Worm (Caenorhabditis elegans) whole organism, young adult: ENCODE results near the gene gcsh-1.

ENCODE experiments used
- B0019.2 ChIP-seq: fragments of 200-800 bp; sonication (Bioruptor generic); conservative IDR thresholded peaks from 2 replicates; pipeline ENCODE4 v1.3.6; 2022; ENCODE audit warnings: missing genetic modification reagents, missing genetic modification characterization, missing compliant biosample characterization
- C06A6.2 ChIP-seq: fragments of 200-800 bp; sonication (Bioruptor generic); conservative IDR thresholded peaks from 2 replicates; pipeline ENCODE4 v1.3.6; 2022; ENCODE audit warnings: missing genetic modification characterization, missing compliant biosample characterization
- C17E4.6 ChIP-seq: fragments of 200-800 bp; sonication (Bioruptor generic); IDR thresholded peaks from 2 replicates; pipeline ENCODE4 v1.3.6; 2022; ENCODE audit warnings: missing genetic modification reagents, missing genetic modification characterization, missing compliant biosample characterization
- F10E7.11 ChIP-seq: sonication (generic microtip); optimal IDR thresholded peaks from 2 replicates; lab custom pipeline; 2017; ENCODE audit warnings: mild to moderate bottlenecking, missing genetic modification characterization, moderate library complexity, missing compliant biosample characterization
- F37B4.10 ChIP-seq: fragments of 200-800 bp; sonication (Bioruptor generic); IDR thresholded peaks from 2 replicates; pipeline ENCODE4 v1.3.6; 2022; ENCODE audit warnings: missing genetic modification characterization, missing compliant biosample characterization
- F39B2.1 ChIP-seq: fragments of 200-800 bp; sonication (Bioruptor generic); IDR thresholded peaks from 2 replicates; pipeline ENCODE4 v1.3.6; 2022; ENCODE audit warnings: missing genetic modification reagents, missing genetic modification characterization, missing compliant biosample characterization
- F57C9.4 ChIP-seq: sonication (generic microtip); optimal IDR thresholded peaks from 2 replicates; lab custom pipeline; 2017; ENCODE audit warnings: mild to moderate bottlenecking, missing genetic modification characterization, missing compliant biosample characterization
- K11D2.4 ChIP-seq: fragments of 200-800 bp; sonication (Bioruptor generic); IDR thresholded peaks from 2 replicates; pipeline ENCODE4 v1.3.6; 2022; ENCODE audit warnings: missing genetic modification reagents, missing genetic modification characterization, missing compliant biosample characterization
- K12H6.12 ChIP-seq: fragments of 200-800 bp; sonication (Bioruptor generic); optimal IDR thresholded peaks from 2 replicates; lab custom pipeline; 2018; ENCODE audit warnings: mild to moderate bottlenecking, missing genetic modification characterization, missing compliant biosample characterization
- Y56A3A.18 ChIP-seq: fragments of 200-800 bp; sonication (Bioruptor generic); IDR thresholded peaks from 2 replicates; pipeline ENCODE4 v1.3.6; 2022; ENCODE audit warnings: missing genetic modification reagents, missing genetic modification characterization, missing compliant biosample characterization
- ama-1 ChIP-seq, 3 experiments: fragments of 150-350 bp in 1 of 3; sonication (generic microtip) in 2 of 3; optimal IDR thresholded peaks; 2 replicates each; lab custom pipeline; 2014 to 2018; ENCODE audit warnings: missing biosample characterization in 2 of 3, missing genetic modification characterization in 2 of 3, missing genetic modification reagents in 2 of 3
- atf-7 ChIP-seq: sonication (generic microtip); optimal IDR thresholded peaks from 2 replicates; lab custom pipeline; 2017; ENCODE audit warnings: mild to moderate bottlenecking, missing genetic modification characterization, missing compliant biosample characterization
- attf-5 ChIP-seq: fragments of 200-800 bp; sonication (Bioruptor generic); optimal IDR thresholded peaks from 2 replicates; lab custom pipeline; 2018; ENCODE audit warnings: mild to moderate bottlenecking, missing genetic modification characterization, missing compliant biosample characterization
- cebp-1 ChIP-seq, 2 experiments: fragments of 200-800 bp in 1 of 2; sonication (Bioruptor generic) in 1 of 2; sonication (generic microtip) in 1 of 2; IDR thresholded peaks in 1 of 2; optimal IDR thresholded peaks in 1 of 2; 2 replicates each; pipeline versions ENCODE4 v1.3.6 to Lab custom; 2017 to 2022; ENCODE audit warnings: missing compliant biosample characterization in 2 of 2, missing genetic modification characterization in 2 of 2, mild to moderate bottlenecking in 1 of 2, missing genetic modification reagents in 1 of 2, moderate library complexity in 1 of 2
- cebp-2 ChIP-seq: fragments of 200-800 bp; sonication (Bioruptor generic); IDR thresholded peaks from 2 replicates; pipeline ENCODE4 v1.3.6; 2022; ENCODE audit warnings: missing genetic modification characterization, missing compliant biosample characterization
- ceh-27 ChIP-seq: fragments of 200-800 bp; sonication (Bioruptor generic); optimal IDR thresholded peaks from 2 replicates; lab custom pipeline; 2018; ENCODE audit warnings: mild to moderate bottlenecking, missing genetic modification characterization, moderate library complexity, missing compliant biosample characterization
- ceh-58 ChIP-seq: fragments of 200-800 bp; sonication (Bioruptor generic); IDR thresholded peaks from 2 replicates; pipeline ENCODE4 v1.3.6; 2022; ENCODE audit warnings: missing genetic modification characterization, missing compliant biosample characterization
- chd-7 ChIP-seq: sonication (generic microtip); optimal IDR thresholded peaks from 2 replicates; lab custom pipeline; 2016; ENCODE audit warnings: mild to moderate bottlenecking, missing genetic modification characterization, moderate library complexity, missing compliant biosample characterization
- dox-1 ChIP-seq: fragments of 200-800 bp; sonication (Bioruptor generic); IDR thresholded peaks from 2 replicates; pipeline ENCODE4 v1.3.6; 2022; ENCODE audit warnings: missing genetic modification reagents, missing genetic modification characterization, missing compliant biosample characterization
- egrh-3 ChIP-seq: fragments of 200-800 bp; sonication (Bioruptor generic); IDR thresholded peaks from 2 replicates; pipeline ENCODE4 v1.3.6; 2022; ENCODE audit warnings: missing genetic modification reagents, missing genetic modification characterization, missing compliant biosample characterization
- ekl-4 ChIP-seq: fragments of 200-800 bp; sonication (Bioruptor generic); IDR thresholded peaks from 2 replicates; pipeline ENCODE4 v1.3.6; 2022; ENCODE audit warnings: missing genetic modification reagents, missing genetic modification characterization, missing compliant biosample characterization
- fkh-3 ChIP-seq: sonication (generic microtip); optimal IDR thresholded peaks from 2 replicates; lab custom pipeline; 2016; ENCODE audit warnings: mild to moderate bottlenecking, missing genetic modification characterization, missing compliant biosample characterization
- lag-1 ChIP-seq: fragments of 200-800 bp; sonication (Bioruptor generic); IDR thresholded peaks from 2 replicates; pipeline ENCODE4 v1.3.6; 2022; ENCODE audit warnings: missing genetic modification reagents, missing genetic modification characterization, missing compliant biosample characterization
- let-526 ChIP-seq: fragments of 200-800 bp; sonication (Bioruptor generic); IDR thresholded peaks from 2 replicates; pipeline ENCODE4 v1.3.6; 2022; ENCODE audit warnings: missing genetic modification reagents, missing genetic modification characterization, missing compliant biosample characterization
- let-607 ChIP-seq, 2 experiments: fragments of 200-800 bp in 1 of 2; sonication (Bioruptor generic) in 1 of 2; sonication (generic microtip) in 1 of 2; optimal IDR thresholded peaks; 2 replicates each; lab custom pipeline; 2016 to 2018; ENCODE audit warnings: mild to moderate bottlenecking in 2 of 2, missing compliant biosample characterization in 2 of 2, missing genetic modification characterization in 2 of 2, moderate library complexity in 2 of 2, missing genotype in 1 of 2
- lin-26 ChIP-seq: fragments of 200-800 bp; sonication (Bioruptor generic); IDR thresholded peaks from 2 replicates; pipeline ENCODE4 v1.3.6; 2022; ENCODE audit warnings: missing genetic modification reagents, missing genetic modification characterization, missing compliant biosample characterization
- lin-54 ChIP-seq: fragments of 200-800 bp; sonication (Bioruptor generic); optimal IDR thresholded peaks from 2 replicates; lab custom pipeline; 2018; ENCODE audit warnings: mild to moderate bottlenecking, missing genetic modification characterization, missing compliant biosample characterization
- lsl-1 ChIP-seq: fragments of 200-800 bp; sonication (Bioruptor generic); optimal IDR thresholded peaks from 2 replicates; lab custom pipeline; 2018; ENCODE audit warnings: mild to moderate bottlenecking, missing genetic modification characterization, moderate library complexity, missing compliant biosample characterization
- mcd-1 ChIP-seq: fragments of 200-800 bp; sonication (Bioruptor generic); IDR thresholded peaks from 2 replicates; pipeline ENCODE4 v1.3.6; 2022; ENCODE audit warnings: missing genetic modification reagents, missing genetic modification characterization, missing compliant biosample characterization
- nhr-80 ChIP-seq: sonication (generic microtip); optimal IDR thresholded peaks from 2 replicates; lab custom pipeline; 2016; ENCODE audit warnings: missing genetic modification characterization, missing compliant biosample characterization
- nhr-90 ChIP-seq: sonication (generic microtip); optimal IDR thresholded peaks from 2 replicates; lab custom pipeline; 2016; ENCODE audit warnings: missing genotype, mild to moderate bottlenecking, missing genetic modification characterization, missing compliant biosample characterization
- pha-4 ChIP-seq: fragments of 150-350 bp; sonication (generic microtip); optimal IDR thresholded peaks from 2 replicates; lab custom pipeline; 2014; ENCODE audit warnings: missing biosample characterization, missing genetic modification reagents, missing genetic modification characterization
- rcor-1 ChIP-seq: fragments of 200-800 bp; sonication (Bioruptor generic); IDR thresholded peaks from 2 replicates; pipeline ENCODE4 v1.3.6; 2022; ENCODE audit warnings: missing genetic modification reagents, missing genetic modification characterization, missing compliant biosample characterization
- rec-8 ChIP-seq, 2 experiments: sonication (generic microtip); optimal IDR thresholded peaks; 2 replicates each; lab custom pipeline; 2016; ENCODE audit warnings: mild to moderate bottlenecking in 2 of 2, missing genetic modification characterization in 2 of 2, missing genetic modification reagents in 2 of 2, missing genotype in 2 of 2, missing biosample characterization in 1 of 2, missing compliant biosample characterization in 1 of 2, moderate library complexity in 1 of 2
- rpc-1 ChIP-seq, 2 experiments: fragments of 150-350 bp in 1 of 2; sonication (generic microtip) in 1 of 2; optimal IDR thresholded peaks; 2 replicates each; lab custom pipeline; 2014 to 2018; ENCODE audit warnings: missing biosample characterization in 1 of 2, missing genetic modification characterization in 1 of 2, missing genetic modification reagents in 1 of 2, missing genotype in 1 of 2
- snpc-1.3 ChIP-seq: sonication (generic microtip); optimal IDR thresholded peaks from 2 replicates; lab custom pipeline; 2017; ENCODE audit warnings: missing genetic modification characterization, mild to moderate bottlenecking, missing compliant biosample characterization, antibody characterized with exemption, moderate library complexity, missing genotype, missing genetic modification reagents; ENCODE audit not compliant: insufficient read depth
- tbp1 ChIP-seq: fragments of 200-800 bp; sonication (Bioruptor generic); optimal IDR thresholded peaks from 2 replicates; lab custom pipeline; 2018; ENCODE audit warnings: mild to moderate bottlenecking, missing genetic modification characterization, missing compliant biosample characterization
- tbx-9 ChIP-seq: sonication (generic microtip); optimal IDR thresholded peaks from 2 replicates; lab custom pipeline; 2016; ENCODE audit warnings: borderline replicate concordance, missing genetic modification characterization, inconsistent platforms, missing compliant biosample characterization
- unc-130 ChIP-seq: sonication (generic microtip); optimal IDR thresholded peaks from 2 replicates; lab custom pipeline; 2016; ENCODE audit warnings: missing genetic modification reagents, missing genetic modification characterization, missing compliant biosample characterization
- unc-62 ChIP-seq: fragments of 150-350 bp; optimal IDR thresholded peaks from 2 replicates; lab custom pipeline; 2014; ENCODE audit warnings: missing biosample characterization, missing genetic modification reagents, missing genetic modification characterization
- xnd-1 ChIP-seq: sonication (generic microtip); optimal IDR thresholded peaks from 2 replicates; lab custom pipeline; 2016; ENCODE audit warnings: missing genotype, missing genetic modification reagents, missing genetic modification characterization, missing compliant biosample characterization
- zfh-2 ChIP-seq: fragments of 200-800 bp; sonication (Bioruptor generic); conservative IDR thresholded peaks from 2 replicates; pipeline ENCODE4 v1.3.6; 2022; ENCODE audit warnings: missing genetic modification reagents, missing genetic modification characterization, missing compliant biosample characterization
- zim-3 ChIP-seq: sonication (generic microtip); optimal IDR thresholded peaks from 2 replicates; lab custom pipeline; 2017; ENCODE audit warnings: mild to moderate bottlenecking, missing genetic modification characterization, moderate library complexity, missing compliant biosample characterization
- ztf-18 ChIP-seq: sonication (generic microtip); optimal IDR thresholded peaks from 2 replicates; lab custom pipeline; 2016; ENCODE audit warnings: missing genotype, mild to moderate bottlenecking, missing genetic modification characterization, missing compliant biosample characterization
- ztf-28 ChIP-seq: fragments of 200-800 bp; sonication (Bioruptor generic); IDR thresholded peaks from 2 replicates; pipeline ENCODE4 v1.3.6; 2022; ENCODE audit warnings: missing genetic modification reagents, missing genetic modification characterization, missing compliant biosample characterization
- ztf-6 ChIP-seq: fragments of 200-800 bp; sonication (Bioruptor generic); IDR thresholded peaks from 2 replicates; pipeline ENCODE4 v1.3.6; 2022; ENCODE audit warnings: missing genetic modification reagents, missing genetic modification characterization, missing compliant biosample characterization

Gene gcsh-1

DNA sequence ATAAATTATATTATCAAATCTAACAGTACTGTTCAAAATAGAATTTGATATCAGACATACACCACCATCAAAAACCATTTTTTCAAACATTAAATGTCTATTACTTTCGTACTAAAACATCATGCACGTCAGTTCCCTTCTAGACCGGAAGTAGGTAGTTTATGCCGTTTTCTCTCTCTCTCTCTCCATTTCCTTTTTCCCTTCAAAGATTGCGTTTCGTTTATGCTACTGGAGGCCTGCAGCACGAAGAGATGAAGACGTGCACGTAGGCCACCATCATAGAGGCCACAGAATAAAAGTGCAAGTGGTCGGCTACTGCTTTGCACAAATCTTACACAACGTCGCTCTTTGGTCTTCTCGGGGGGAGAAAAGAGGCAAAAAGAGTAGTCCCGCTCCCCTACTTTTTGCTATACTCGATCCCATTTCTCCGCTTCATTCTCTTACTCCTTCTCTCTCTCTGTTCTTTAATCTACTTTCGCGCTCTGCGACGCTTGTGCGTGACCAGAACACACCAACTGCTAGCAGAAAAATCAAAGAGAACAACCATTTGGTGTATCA, 46.6 kb upstream of the gcsh-1 start (continued):
- TF ChIP-seq fkh-3: no peak
- no peak for TF ChIP-seq let-607 (tag; optimal IDR thresholded peaks at IDR 0.05; lab: Kevin White, UChicago)
- peak; percentile 23 for TF ChIP-seq zim-3 (tag; lab: Kevin White, UChicago)
- TF ChIP-seq cebp-1 (GFP tag; IDR thresholded peaks at IDR 0.05; lab: Robert Waterston, UW): no peak
- TF ChIP-seq cebp-1 (tag; optimal IDR thresholded peaks at IDR 0.05; lab: Kevin White, UChicago): peak; percentile 65
- TF ChIP-seq unc-62 (GFP tag; lab: Kevin White, UChicago): no peak
- TF ChIP-seq tbx-9 (tag; lab: Kevin White, UChicago): no peak
- no peak for TF ChIP-seq unc-130 (GFP tag; lab: Kevin White, UChicago)
- TF ChIP-seq ceh-58 (GFP tag; lab: Robert Waterston, UW): no peak
- no peak for TF ChIP-seq attf-5 (GFP tag; lab: Kevin White, UChicago)
- 0 out of 2 replicates have a peak, but pooled peaks have one; percentile 61 for TF ChIP-seq K11D2.4 (GFP tag; lab: Robert Waterston, UW)
- TF ChIP-seq ztf-6 (GFP tag; lab: Robert Waterston, UW): no peak
- TF ChIP-seq F39B2.1 (GFP tag; lab: Robert Waterston, UW): no peak
- TF ChIP-seq ama-1 (optimal IDR thresholded peaks at IDR 0.05; lab: Kevin White, UChicago): no peak
- no peak for TF ChIP-seq ama-1 (GFP tag; optimal IDR thresholded peaks at IDR 0.05; lab: Kevin White, UChicago)
- no peak for TF ChIP-seq lsl-1 (GFP tag; lab: Kevin White, UChicago)
- TF ChIP-seq K12H6.12 (tag; lab: Kevin White, UChicago): peak; percentile 68
- TF ChIP-seq chd-7 (tag; lab: Kevin White, UChicago): no peak
- TF ChIP-seq F37B4.10 (GFP tag; lab: Robert Waterston, UW): no peak
- no peak for TF ChIP-seq snpc-1.3 (tag; lab: Kevin White, UChicago)
- 0 out of 2 replicates have a peak, but pooled peaks have one; percentile 9 for TF ChIP-seq egrh-3
- TF ChIP-seq Y56A3A.18: no peak
- TF ChIP-seq xnd-1 (tag; lab: Kevin White, UChicago): no peak
- TF ChIP-seq C17E4.6 (GFP tag; lab: Robert Waterston, UW): no peak
- TF ChIP-seq C06A6.2: peak; percentile 43; the same call in 1 of the 2 replicates
- TF ChIP-seq F57C9.4: no peak
- no peak for TF ChIP-seq rpc-1 (optimal IDR thresholded peaks at IDR 0.05; lab: Kevin White, UChicago)
- TF ChIP-seq rpc-1 (tag; optimal IDR thresholded peaks at IDR 0.05; lab: Kevin White, UChicago): no peak
- peak; percentile 14; the same call in 1 of the 2 replicates for TF ChIP-seq ekl-4 (GFP tag; lab: Robert Waterston, UW)
- TF ChIP-seq nhr-90 (tag; lab: Kevin White, UChicago): no peak
- peak; percentile 32; the same call in 1 of the 2 replicates for TF ChIP-seq rcor-1 (GFP tag; lab: Robert Waterston, UW)
- peak; percentile 27 for TF ChIP-seq atf-7 (tag; lab: Kevin White, UChicago)
- TF ChIP-seq lin-54 (GFP tag; lab: Kevin White, UChicago): no peak
- TF ChIP-seq dox-1 (GFP tag; lab: Robert Waterston, UW): peak; percentile 64
- no peak for TF ChIP-seq pha-4 (tag; lab: Kevin White, UChicago)
- TF ChIP-seq B0019.2 (GFP tag; lab: Robert Waterston, UW): no peak
- TF ChIP-seq ztf-18 (tag; lab: Kevin White, UChicago): no peak
- no peak for TF ChIP-seq ceh-27 (GFP tag; lab: Kevin White, UChicago)
- TF ChIP-seq lin-26 (GFP tag; lab: Robert Waterston, UW): peak; percentile 14; the same call in 1 of the 2 replicates
- no peak for TF ChIP-seq ztf-28 (GFP tag; lab: Robert Waterston, UW)
- peak; percentile 61 for TF ChIP-seq nhr-80
- no peak for TF ChIP-seq F10E7.11 (tag; lab: Kevin White, UChicago)
- peak; percentile 36; the same call in 1 of the 2 replicates for TF ChIP-seq mcd-1 (GFP tag; lab: Robert Waterston, UW)
- no peak for TF ChIP-seq rec-8 (tag; optimal IDR thresholded peaks at IDR 0.05; lab: Kevin White, UChicago)
- TF ChIP-seq zfh-2: peak; percentile 78
- no peak for TF ChIP-seq lag-1 (GFP tag; lab: Robert Waterston, UW)
- no peak for TF ChIP-seq let-526
- TF ChIP-seq cebp-2: no peak
- TF ChIP-seq tbp1: no peak
